Fruit fly (Drosophila melanogaster): ENCODE results near the gene CG9630.
A peak's percentile ranks its signal among the peaks of the same experiment; 100 is the strongest.

The CG9630 gene

DNA sequence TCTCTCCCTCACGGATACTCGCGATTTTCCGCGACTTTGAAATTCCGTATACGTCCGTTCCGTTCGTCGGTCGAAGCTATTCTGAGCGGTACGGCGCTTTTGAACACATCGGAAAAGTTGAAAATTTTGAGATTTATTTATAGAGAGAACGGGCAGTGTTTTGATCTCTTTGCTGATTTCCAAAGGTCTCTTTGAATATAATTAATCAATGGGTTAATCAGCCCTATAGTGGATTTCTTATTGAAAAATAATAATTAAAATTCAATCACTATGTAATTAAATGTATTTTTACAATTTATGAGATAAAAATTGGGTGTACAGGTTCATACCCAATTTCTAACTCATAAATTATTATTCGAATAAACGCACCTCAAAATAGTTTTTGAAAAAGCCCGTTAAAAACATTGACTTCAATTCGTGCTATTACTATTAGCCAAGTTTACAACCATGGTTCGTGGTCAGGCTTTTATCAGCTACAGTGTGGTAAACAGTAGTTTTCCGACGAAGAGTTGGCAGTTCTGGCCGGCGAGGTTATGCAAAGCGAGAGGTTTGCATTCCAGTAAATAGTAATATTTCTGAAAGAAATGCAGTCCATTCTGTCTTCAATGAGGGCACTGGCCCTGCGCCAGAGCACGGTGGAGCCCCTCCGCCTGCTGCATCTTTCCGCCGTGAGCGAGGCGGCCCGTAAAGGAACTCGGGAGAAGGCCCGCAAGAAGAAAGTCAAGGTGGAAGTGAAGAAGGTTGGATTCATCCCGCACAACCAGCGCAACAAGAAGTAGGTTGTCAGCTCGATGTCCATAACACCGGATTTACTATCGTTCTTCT, 31.4 kb upstream of the CG9630 start, which contains the start of the genes CG9626 and mRpL1:
TSS of gene CG9626 (minus strand) at position 51 of the 825 bp plus-strand sequence.
TSS of gene mRpL1 (plus strand) at position 513 of the 825 bp plus-strand sequence.
- no peak for TF ChIP-seq CG33017 (tag; optimal IDR thresholded peaks at IDR 0.05)
- no peak for TF ChIP-seq Hr96 (GFP tag; optimal IDR thresholded peaks at IDR 0.05)
- TF ChIP-seq toe (GFP tag; optimal IDR thresholded peaks at IDR 0.05), result no peak
- no peak for TF ChIP-seq Crg-1 (GFP tag; optimal IDR thresholded peaks at IDR 0.05)
- TF ChIP-seq ovo (GFP tag; optimal IDR thresholded peaks at IDR 0.05), result no peak
- TF ChIP-seq Clk (GFP tag; optimal IDR thresholded peaks at IDR 0.05), result no peak
- TF ChIP-seq CG12768 (GFP tag; optimal IDR thresholded peaks at IDR 0.05), result no peak
- TF ChIP-seq CG7045 (GFP tag; optimal IDR thresholded peaks at IDR 0.05), result no peak
- TF ChIP-seq kay (GFP tag; ENCODE audit: borderline replicate concordance), result peak; percentile 73
- peak; percentile 50 for TF ChIP-seq Mnt (GFP tag; optimal IDR thresholded peaks at IDR 0.05)
- peak; percentile 0 for TF ChIP-seq CG11617 (GFP tag; optimal IDR thresholded peaks at IDR 0.05)
- TF ChIP-seq tj (GFP tag; optimal IDR thresholded peaks at IDR 0.05), result no peak
- peak; percentile 34 for TF ChIP-seq bab1 (GFP tag; optimal IDR thresholded peaks at IDR 0.05)
- peak; percentile 19 for TF ChIP-seq pad (GFP tag; optimal IDR thresholded peaks at IDR 0.05)
- no peak for TF ChIP-seq CG1620 (GFP tag; optimal IDR thresholded peaks at IDR 0.05)
- TF ChIP-seq cnc (optimal IDR thresholded peaks at IDR 0.05), result no peak
- peak; percentile 8 for TF ChIP-seq CG7101 (tag; optimal IDR thresholded peaks at IDR 0.05)
- no peak for TF ChIP-seq CG5204 (GFP tag; optimal IDR thresholded peaks at IDR 0.05)

DNA sequence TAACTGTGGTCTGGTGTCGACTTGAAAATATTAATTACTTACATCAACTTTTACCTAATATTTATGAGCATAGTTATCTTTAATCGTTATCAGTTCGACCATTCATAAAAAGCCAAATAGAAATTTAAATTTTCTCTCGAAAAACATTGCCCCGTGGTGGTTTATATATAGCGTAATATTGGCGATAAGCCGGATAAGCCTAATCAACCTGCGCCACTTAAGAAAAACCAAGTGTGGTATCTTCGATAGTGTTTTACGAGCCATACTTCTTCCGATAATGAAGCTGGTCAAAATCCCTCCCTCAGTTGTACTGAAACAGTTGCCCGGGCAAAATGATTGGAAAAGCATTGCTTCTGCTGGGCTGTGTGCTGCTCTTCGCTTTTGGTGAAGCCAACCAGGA, 22.3 kb upstream of the CG9630 start, which contains the start of gene CG31463:
TSS of gene CG31463 (plus strand) at position 302 of the 400 bp plus-strand sequence.
- TF ChIP-seq tj (GFP tag; optimal IDR thresholded peaks at IDR 0.05) (no peak), CG7101 (tag; optimal IDR thresholded peaks at IDR 0.05) (no peak), Hr96 (GFP tag; optimal IDR thresholded peaks at IDR 0.05) (no peak), CG1620 (GFP tag; optimal IDR thresholded peaks at IDR 0.05) (no peak), kay (GFP tag; ENCODE audit: borderline replicate concordance) (no peak), Crg-1 (GFP tag; optimal IDR thresholded peaks at IDR 0.05) (no peak), toe (GFP tag; optimal IDR thresholded peaks at IDR 0.05) (no peak), pad (GFP tag; optimal IDR thresholded peaks at IDR 0.05) (no peak), CG33017 (tag; optimal IDR thresholded peaks at IDR 0.05) (no peak), Clk (GFP tag; optimal IDR thresholded peaks at IDR 0.05) (no peak), CG11617 (GFP tag; optimal IDR thresholded peaks at IDR 0.05) (no peak), CG7045 (GFP tag; optimal IDR thresholded peaks at IDR 0.05) (no peak), cnc (optimal IDR thresholded peaks at IDR 0.05) (no peak)

DNA sequence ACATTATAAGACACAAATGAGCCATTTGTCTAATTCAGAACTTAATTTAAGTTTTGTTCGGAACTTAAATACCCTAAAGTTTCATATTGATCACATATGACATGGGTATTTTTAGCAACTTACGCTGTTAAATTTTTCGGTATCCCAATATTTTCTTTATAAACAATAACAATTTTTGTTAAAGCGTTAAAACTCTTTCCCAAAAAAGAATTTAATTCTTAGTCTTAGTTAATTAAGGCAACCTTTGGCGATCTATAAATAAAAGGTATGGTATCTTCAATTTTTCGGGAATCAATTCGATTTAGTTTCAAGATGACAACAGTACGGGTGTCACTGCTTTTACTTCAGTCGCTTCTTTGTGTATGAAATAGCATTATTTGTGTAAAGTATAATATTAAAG, 21.2 kb upstream of the CG9630 start, which contains the start of gene CG31464:
TSS of gene CG31464 (plus strand) at position 301 of the 400 bp plus-strand sequence.
- TF ChIP-seq Mnt (GFP tag; optimal IDR thresholded peaks at IDR 0.05), result no peak
- TF ChIP-seq CG5204 (GFP tag; optimal IDR thresholded peaks at IDR 0.05), result no peak
- TF ChIP-seq tj (GFP tag; optimal IDR thresholded peaks at IDR 0.05), result no peak
- no peak for TF ChIP-seq CG33017 (tag; optimal IDR thresholded peaks at IDR 0.05)

DNA sequence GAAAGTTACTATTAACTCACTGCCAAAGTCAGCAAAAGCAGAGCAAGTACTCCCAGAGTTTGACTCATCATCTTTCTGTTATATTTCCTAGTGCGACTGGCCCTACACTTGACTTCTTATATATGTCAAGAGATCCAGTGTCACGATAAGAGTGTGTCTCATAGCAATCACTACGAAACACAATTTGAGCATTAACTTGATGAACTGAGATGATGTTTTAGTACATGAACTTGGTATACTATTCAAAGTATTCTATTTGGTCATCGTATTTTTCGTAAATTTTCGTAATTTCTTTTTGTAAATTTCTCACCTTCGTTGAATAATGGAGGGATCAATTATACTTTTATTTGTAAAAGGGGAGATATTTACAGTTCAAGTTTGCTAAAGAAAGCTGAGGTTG, 20.8 kb upstream of the CG9630 start, which contains the start of gene CG11672:
TSS of gene CG11672 (minus strand) at position 101 of the 400 bp plus-strand sequence.
- TF ChIP-seq ovo (GFP tag; optimal IDR thresholded peaks at IDR 0.05) (no peak), CG7045 (GFP tag; optimal IDR thresholded peaks at IDR 0.05) (no peak), Crg-1 (GFP tag; optimal IDR thresholded peaks at IDR 0.05) (no peak), CG1620 (GFP tag; optimal IDR thresholded peaks at IDR 0.05) (no peak), pad (GFP tag; optimal IDR thresholded peaks at IDR 0.05) (no peak), toe (GFP tag; optimal IDR thresholded peaks at IDR 0.05) (no peak), CG5204 (GFP tag; optimal IDR thresholded peaks at IDR 0.05) (no peak), kay (GFP tag; ENCODE audit: borderline replicate concordance) (no peak)

DNA sequence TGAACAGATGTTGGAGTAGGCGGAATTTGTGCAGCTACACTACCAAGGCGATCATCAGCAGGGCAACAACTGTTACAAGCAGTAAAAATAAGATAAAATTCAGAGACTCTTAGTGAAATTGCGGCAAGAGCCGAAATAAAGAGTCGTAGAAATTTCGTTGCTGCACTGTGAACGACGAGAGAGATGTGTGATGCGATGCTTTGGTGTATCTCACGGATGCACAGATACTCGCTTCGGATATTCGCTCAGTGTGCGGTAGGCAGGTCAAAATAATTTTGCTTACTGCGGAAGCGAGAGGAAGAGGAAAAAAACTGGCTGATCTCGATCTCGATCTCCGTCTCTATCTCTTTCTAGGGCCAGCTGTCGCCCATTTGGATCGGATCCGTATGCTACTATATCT, 19.1 kb upstream of the CG9630 start:
- no peak for TF ChIP-seq ovo (GFP tag; optimal IDR thresholded peaks at IDR 0.05)

DNA sequence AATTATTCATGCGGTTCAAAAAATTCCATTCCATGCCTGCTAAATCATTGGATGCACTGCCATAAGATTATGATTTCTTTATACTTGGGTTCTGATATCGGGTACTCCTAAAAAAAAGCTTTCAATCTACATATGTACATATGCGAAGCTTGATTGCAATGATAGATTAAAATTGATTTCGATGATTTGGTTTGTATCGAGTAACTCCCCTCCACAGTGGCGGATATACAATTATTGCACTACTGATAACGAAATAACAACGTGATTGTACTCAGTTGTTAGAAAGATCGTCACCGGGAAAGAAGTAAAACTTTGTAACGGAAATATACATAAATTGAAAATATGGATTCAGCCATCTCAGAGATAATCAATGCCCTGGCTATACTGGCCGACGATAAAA, 18.0 kb upstream of the CG9630 start, which contains the start of gene Nazo:
TSS of gene Nazo (plus strand) at position 180 of the 400 bp plus-strand sequence.
- TF ChIP-seq CG7045 (GFP tag; optimal IDR thresholded peaks at IDR 0.05) (no peak), cic (GFP tag; optimal IDR thresholded peaks at IDR 0.05) (no peak), CG7101 (tag; optimal IDR thresholded peaks at IDR 0.05) (no peak)

DNA sequence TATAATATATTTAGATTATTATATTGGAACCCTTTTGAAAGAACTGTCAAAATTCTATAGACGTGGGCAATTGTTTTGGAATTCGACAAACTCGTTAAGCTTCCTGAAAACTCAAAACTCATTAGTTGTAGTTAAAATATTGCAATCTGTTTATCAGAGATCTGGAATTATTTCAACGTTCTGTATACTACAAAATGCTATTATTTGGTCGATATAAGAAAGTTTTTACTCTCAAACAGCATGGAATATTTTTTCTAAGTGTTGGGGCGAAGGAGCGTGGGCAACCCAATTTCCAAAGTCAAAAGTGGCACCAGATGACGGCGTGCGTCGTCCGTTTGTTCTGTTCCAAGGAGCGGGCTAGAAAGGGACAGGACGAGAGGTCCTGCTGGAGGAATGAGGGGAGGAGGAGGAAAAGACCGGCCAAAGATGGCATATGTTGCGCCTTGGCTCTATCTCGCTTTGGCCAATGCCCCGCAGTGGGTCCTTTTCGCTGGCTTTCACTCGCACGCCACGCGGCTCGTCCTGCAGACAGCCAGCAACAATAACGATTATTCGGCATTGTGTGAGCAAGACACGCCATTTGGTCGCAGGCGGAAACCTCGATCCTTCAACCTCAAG, 16.1 kb upstream of the CG9630 start:
- no peak for TF ChIP-seq CG14711 (tag; optimal IDR thresholded peaks at IDR 0.05)
- no peak for TF ChIP-seq CG7101 (tag; optimal IDR thresholded peaks at IDR 0.05)
- TF ChIP-seq tj (GFP tag; optimal IDR thresholded peaks at IDR 0.05), result no peak
- no peak for TF ChIP-seq cnc (optimal IDR thresholded peaks at IDR 0.05)
- no peak for TF ChIP-seq kay (GFP tag; ENCODE audit: borderline replicate concordance)
- TF ChIP-seq CG12768 (GFP tag; optimal IDR thresholded peaks at IDR 0.05), result no peak
- no peak for TF ChIP-seq Clk (GFP tag; optimal IDR thresholded peaks at IDR 0.05)
- TF ChIP-seq pad (GFP tag; optimal IDR thresholded peaks at IDR 0.05), result no peak
- TF ChIP-seq ovo (GFP tag; optimal IDR thresholded peaks at IDR 0.05), result no peak
- TF ChIP-seq cic (GFP tag; optimal IDR thresholded peaks at IDR 0.05), result no peak
- no peak for TF ChIP-seq Crg-1 (GFP tag; optimal IDR thresholded peaks at IDR 0.05)
- TF ChIP-seq CG7045 (GFP tag; optimal IDR thresholded peaks at IDR 0.05), result no peak
- TF ChIP-seq bab1 (GFP tag; optimal IDR thresholded peaks at IDR 0.05), result no peak
- TF ChIP-seq Hr96 (GFP tag; optimal IDR thresholded peaks at IDR 0.05), result no peak
- TF ChIP-seq CG11617 (GFP tag; optimal IDR thresholded peaks at IDR 0.05), result no peak
- TF ChIP-seq Mnt (GFP tag; optimal IDR thresholded peaks at IDR 0.05), result no peak

Data from whole organism, adult.